Worm (Caenorhabditis elegans) whole organism, L1 larva: Measurements from ENCODE around the gene pqm-1.

Experiments
- C34B4.2 ChIP-seq: sonication (generic microtip); optimal IDR thresholded peaks from 2 replicates; lab custom pipeline; 2017; ENCODE audit warnings: mild to moderate bottlenecking, missing genetic modification characterization, missing compliant biosample characterization
- aly-2 ChIP-seq: fragments of 150-350 bp; optimal IDR thresholded peaks from 2 replicates; lab custom pipeline; 2014; ENCODE audit warnings: missing biosample characterization, missing genetic modification characterization
- blmp-1 ChIP-seq: fragments of 150-350 bp; optimal IDR thresholded peaks from 2 replicates; lab custom pipeline; 2014; ENCODE audit warnings: missing biosample characterization, missing genetic modification characterization
- ceh-63 ChIP-seq: fragments of 200-800 bp; sonication (Bioruptor generic); optimal IDR thresholded peaks from 2 replicates; lab custom pipeline; 2018; ENCODE audit warnings: mild to moderate bottlenecking, missing genetic modification characterization, missing compliant biosample characterization
- ceh-82 ChIP-seq, 3 experiments: fragments of 150-350 bp in 1 of 3; sonication (generic microtip) in 2 of 3; optimal IDR thresholded peaks; 2 replicates each; lab custom pipeline; 2014 to 2017; ENCODE audit warnings: missing biosample characterization in 3 of 3, missing genetic modification characterization in 3 of 3
- ceh-88 ChIP-seq: fragments of 200-800 bp; sonication (Bioruptor generic); IDR thresholded peaks from 2 replicates; pipeline ENCODE4 v1.3.6; 2022; ENCODE audit warnings: missing genetic modification characterization, missing compliant biosample characterization
- ceh-90 ChIP-seq: sonication (generic microtip); optimal IDR thresholded peaks from 2 replicates; lab custom pipeline; 2016; ENCODE audit warnings: missing genetic modification characterization, missing compliant biosample characterization
- ces-1 ChIP-seq: fragments of 150-350 bp; optimal IDR thresholded peaks from 2 replicates; lab custom pipeline; 2014; ENCODE audit warnings: missing biosample characterization, missing genetic modification reagents, missing genetic modification characterization
- dpl-1 ChIP-seq, 3 experiments: fragments of 150-350 bp in 2 of 3; sonication (generic microtip) in 1 of 3; optimal IDR thresholded peaks; 2 replicates each; lab custom pipeline; 2014 to 2017; ENCODE audit warnings: missing biosample characterization in 3 of 3, missing genetic modification characterization in 3 of 3, missing genetic modification reagents in 3 of 3
- efl-1 ChIP-seq, 4 experiments: fragments of 150-350 bp; optimal IDR thresholded peaks in 3 of 4; peaks in 1 of 4; 1 replicate in 1 of 4; 2 replicates in 3 of 4; lab custom pipeline; 2014; ENCODE audit warnings: missing biosample characterization in 2 of 4, missing genetic modification characterization in 2 of 4, missing genetic modification reagents in 2 of 4
- egl-27 ChIP-seq, 2 experiments: fragments of 150-350 bp in 1 of 2; sonication (generic microtip); optimal IDR thresholded peaks; 3 replicates each; lab custom pipeline; 2017 to 2018; ENCODE audit warnings: missing biosample characterization in 2 of 2, missing genetic modification characterization in 2 of 2, missing genetic modification reagents in 2 of 2
- elt-3 ChIP-seq, 6 experiments: fragments of 150-350 bp in 1 of 6; sonication (generic microtip); optimal IDR thresholded peaks; 2 replicates each; lab custom pipeline; 2017 to 2018; ENCODE audit warnings: missing biosample characterization in 6 of 6, missing genetic modification characterization in 6 of 6, inconsistent platforms in 1 of 6
- fkh-8 ChIP-seq: sonication (generic microtip); optimal IDR thresholded peaks from 2 replicates; lab custom pipeline; 2016; ENCODE audit warnings: mild to moderate bottlenecking, missing genetic modification characterization, missing compliant biosample characterization
- fos-1 ChIP-seq: fragments of 150-350 bp; optimal IDR thresholded peaks from 2 replicates; lab custom pipeline; 2014; ENCODE audit warnings: missing biosample characterization, missing genetic modification characterization
- hlh-17 ChIP-seq: fragments of 200-800 bp; sonication (Bioruptor generic); optimal IDR thresholded peaks from 2 replicates; lab custom pipeline; 2018; ENCODE audit warnings: missing genetic modification characterization, mild to moderate bottlenecking, missing compliant biosample characterization, moderate library complexity, borderline replicate concordance
- hlh-4 ChIP-seq: sonication (generic microtip); optimal IDR thresholded peaks from 2 replicates; lab custom pipeline; 2016; ENCODE audit warnings: mild to moderate bottlenecking, missing genetic modification characterization, missing compliant biosample characterization
- hpl-2 ChIP-seq: fragments of 150-350 bp; optimal IDR thresholded peaks from 2 replicates; lab custom pipeline; 2014; ENCODE audit warnings: missing biosample characterization, missing genetic modification reagents, missing genetic modification characterization
- irx-1 ChIP-seq: sonication (generic microtip); optimal IDR thresholded peaks from 2 replicates; lab custom pipeline; 2016; ENCODE audit warnings: missing genetic modification characterization, missing compliant biosample characterization
- isw-1 ChIP-seq: fragments of 200-800 bp; sonication (Bioruptor generic); IDR thresholded peaks from 2 replicates; pipeline ENCODE4 v1.3.6; 2022; ENCODE audit warnings: missing genetic modification characterization, missing compliant biosample characterization
- lin-14 ChIP-seq: fragments of 200-800 bp; sonication (Bioruptor generic); optimal IDR thresholded peaks from 2 replicates; lab custom pipeline; 2018; ENCODE audit warnings: mild to moderate bottlenecking, missing genetic modification characterization, moderate library complexity, missing compliant biosample characterization
- lin-15B ChIP-seq: fragments of 150-350 bp; sonication (generic microtip); optimal IDR thresholded peaks from 3 replicates; lab custom pipeline; 2014; ENCODE audit warnings: missing biosample characterization, missing genetic modification characterization
- lin-35 ChIP-seq, 2 experiments: fragments of 150-350 bp; optimal IDR thresholded peaks; 2 replicates each; lab custom pipeline; 2014; ENCODE audit warnings: missing biosample characterization in 2 of 2, missing genetic modification characterization in 2 of 2, missing genetic modification reagents in 2 of 2
- lir-3 ChIP-seq: sonication (generic microtip); optimal IDR thresholded peaks from 2 replicates; lab custom pipeline; 2016; ENCODE audit warnings: mild to moderate bottlenecking, missing genetic modification characterization, moderate library complexity, missing compliant biosample characterization; ENCODE audit not compliant: poor library complexity
- lsy-2 ChIP-seq, 2 experiments: fragments of 150-350 bp; optimal IDR thresholded peaks; 2 replicates each; lab custom pipeline; 2014; ENCODE audit warnings: missing biosample characterization in 2 of 2, missing genetic modification characterization in 2 of 2
- mdl-1 ChIP-seq, 2 experiments: fragments of 150-350 bp; optimal IDR thresholded peaks; 2 replicates each; lab custom pipeline; 2014 to 2017; ENCODE audit warnings: missing biosample characterization in 2 of 2, missing genetic modification characterization in 2 of 2, inconsistent platforms in 1 of 2
- mef-2 ChIP-seq: fragments of 150-350 bp; optimal IDR thresholded peaks from 2 replicates; lab custom pipeline; 2014; ENCODE audit warnings: missing biosample characterization, missing genetic modification characterization
- mep-1 ChIP-seq: fragments of 150-350 bp; optimal IDR thresholded peaks from 2 replicates; lab custom pipeline; 2014; ENCODE audit warnings: missing biosample characterization, missing genetic modification characterization
- nhr-11 ChIP-seq: fragments of 150-350 bp; optimal IDR thresholded peaks from 2 replicates; lab custom pipeline; 2014; ENCODE audit warnings: missing biosample characterization, missing genetic modification characterization
- nhr-12 ChIP-seq: sonication (generic microtip); optimal IDR thresholded peaks from 2 replicates; lab custom pipeline; 2017; ENCODE audit warnings: missing biosample characterization, missing genetic modification characterization
- nhr-19 ChIP-seq: fragments of 200-800 bp; sonication (Bioruptor generic); conservative IDR thresholded peaks from 2 replicates; pipeline ENCODE4 v1.3.6; 2022; ENCODE audit warnings: missing genetic modification characterization, missing compliant biosample characterization
- nhr-20 ChIP-seq: sonication (generic microtip); optimal IDR thresholded peaks from 2 replicates; lab custom pipeline; 2016; ENCODE audit warnings: mild to moderate bottlenecking, missing genetic modification characterization, missing compliant biosample characterization
- nhr-28 ChIP-seq: fragments of 150-350 bp; optimal IDR thresholded peaks from 2 replicates; lab custom pipeline; 2014; ENCODE audit warnings: missing biosample characterization, missing genetic modification characterization
- nhr-47 ChIP-seq: sonication (generic microtip); optimal IDR thresholded peaks from 2 replicates; lab custom pipeline; 2016; ENCODE audit warnings: mild to moderate bottlenecking, missing genetic modification characterization, moderate library complexity, missing compliant biosample characterization
- nhr-71 ChIP-seq: sonication (generic microtip); optimal IDR thresholded peaks from 2 replicates; lab custom pipeline; 2016; ENCODE audit warnings: mild to moderate bottlenecking, missing genetic modification characterization, moderate library complexity, missing compliant biosample characterization
- nhr-76 ChIP-seq: sonication (generic microtip); optimal IDR thresholded peaks from 2 replicates; lab custom pipeline; 2017; ENCODE audit warnings: missing biosample characterization, missing genetic modification characterization
- nhr-77 ChIP-seq: fragments of 150-350 bp; optimal IDR thresholded peaks from 2 replicates; lab custom pipeline; 2014; ENCODE audit warnings: missing biosample characterization, missing genetic modification characterization
- pag-3 ChIP-seq: sonication (generic microtip); optimal IDR thresholded peaks from 2 replicates; lab custom pipeline; 2017; ENCODE audit warnings: missing genetic modification characterization, mild to moderate bottlenecking, missing compliant biosample characterization, antibody characterized with exemption, borderline replicate concordance; ENCODE audit not compliant: insufficient read depth
- skn-1 ChIP-seq: fragments of 150-350 bp; optimal IDR thresholded peaks from 2 replicates; lab custom pipeline; 2014; ENCODE audit warnings: missing biosample characterization, missing genetic modification characterization
- snpc-4 ChIP-seq: fragments of 150-350 bp; optimal IDR thresholded peaks from 2 replicates; lab custom pipeline; 2014; ENCODE audit warnings: missing biosample characterization, missing genetic modification characterization
- sup-37 ChIP-seq: fragments of 200-800 bp; sonication (Bioruptor generic); optimal IDR thresholded peaks from 2 replicates; lab custom pipeline; 2018; ENCODE audit warnings: mild to moderate bottlenecking, missing genetic modification characterization, missing compliant biosample characterization
- swsn-7 ChIP-seq: sonication (generic microtip); optimal IDR thresholded peaks from 2 replicates; lab custom pipeline; 2016; ENCODE audit warnings: missing genetic modification characterization, missing compliant biosample characterization
- tbx-2 ChIP-seq: sonication (generic microtip); optimal IDR thresholded peaks from 2 replicates; lab custom pipeline; 2016; ENCODE audit warnings: missing genetic modification characterization, missing compliant biosample characterization
- xbp-1 ChIP-seq: sonication (generic microtip); optimal IDR thresholded peaks from 2 replicates; lab custom pipeline; 2016; ENCODE audit warnings: missing genetic modification characterization, missing compliant biosample characterization
- ztf-11 ChIP-seq, 2 experiments: sonication (generic microtip); optimal IDR thresholded peaks; 2 replicates each; lab custom pipeline; 2016 to 2017; ENCODE audit warnings: missing genetic modification characterization in 2 of 2, missing biosample characterization in 1 of 2, missing compliant biosample characterization in 1 of 2
- ztf-4 ChIP-seq: fragments of 150-350 bp; optimal IDR thresholded peaks from 2 replicates; lab custom pipeline; 2014; ENCODE audit warnings: missing biosample characterization, missing genetic modification characterization

The pqm-1 gene

DNA sequence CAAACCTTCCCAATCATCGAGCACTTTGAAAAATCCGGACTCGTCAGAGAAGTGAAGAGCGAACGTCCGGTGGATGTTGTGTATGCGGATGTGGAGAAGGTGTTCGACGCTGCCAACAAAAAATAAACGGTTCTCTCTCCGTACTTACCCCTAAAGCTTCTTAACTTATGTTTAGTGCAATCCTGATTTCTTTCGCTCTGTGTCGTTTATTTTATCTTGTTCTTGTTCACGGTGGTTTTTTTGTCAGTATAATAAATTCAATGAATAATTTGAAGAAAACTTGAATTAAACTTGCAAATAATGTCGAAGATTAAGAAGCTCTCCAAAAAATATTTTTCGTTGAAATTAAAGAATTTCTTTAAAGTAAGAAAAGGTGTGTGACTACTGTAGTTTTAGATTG, 23.4 kb downstream of the pqm-1 start, which contains the start of gene F40F8.3:
F40F8.3 (plus strand) TSS at position 301 of the 400 bp plus-strand sequence.
- no peak for TF ChIP-seq ceh-63 (GFP tag; lab: Kevin White, UChicago)

DNA sequence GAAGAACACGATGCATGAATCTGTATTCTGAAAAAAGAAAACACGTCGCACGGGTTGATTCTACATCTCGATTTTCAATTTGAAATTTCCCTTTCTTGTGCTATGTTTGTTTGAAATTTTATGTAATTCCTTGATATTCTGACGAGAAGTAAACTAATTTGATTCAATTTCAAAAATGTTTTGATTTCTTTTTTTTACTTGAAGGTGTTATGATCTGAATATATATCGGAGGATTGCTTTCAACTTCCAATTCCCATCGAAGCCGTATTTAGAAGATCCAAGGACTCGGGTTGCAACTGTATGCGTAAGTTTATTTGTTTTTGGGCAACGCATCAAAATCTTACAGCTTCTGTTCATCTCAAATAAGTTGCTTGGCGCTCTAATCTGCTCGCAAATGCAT, 25.0 kb downstream of the pqm-1 start, which contains the start of gene F40F8.1:
F40F8.1 (plus strand) TSS at position 301 of the 400 bp plus-strand sequence.
- no peak for TF ChIP-seq sup-37 (GFP tag; lab: Kevin White, UChicago)
- no peak for TF ChIP-seq aly-2 (tag; lab: Kevin White, UChicago)
- no peak for TF ChIP-seq nhr-77
- no peak for TF ChIP-seq lin-15B (tag; lab: Kevin White, UChicago)
- TF ChIP-seq swsn-7 (tag; lab: Kevin White, UChicago), result no peak
- TF ChIP-seq tbx-2 (tag; lab: Kevin White, UChicago), result no peak
- TF ChIP-seq egl-27 (tag; optimal IDR thresholded peaks at IDR 0.05; lab: Kevin White, UChicago), result no peak
- TF ChIP-seq ztf-4 (tag; lab: Kevin White, UChicago), result no peak
- no peak for TF ChIP-seq lin-14 (GFP tag; lab: Kevin White, UChicago)

DNA sequence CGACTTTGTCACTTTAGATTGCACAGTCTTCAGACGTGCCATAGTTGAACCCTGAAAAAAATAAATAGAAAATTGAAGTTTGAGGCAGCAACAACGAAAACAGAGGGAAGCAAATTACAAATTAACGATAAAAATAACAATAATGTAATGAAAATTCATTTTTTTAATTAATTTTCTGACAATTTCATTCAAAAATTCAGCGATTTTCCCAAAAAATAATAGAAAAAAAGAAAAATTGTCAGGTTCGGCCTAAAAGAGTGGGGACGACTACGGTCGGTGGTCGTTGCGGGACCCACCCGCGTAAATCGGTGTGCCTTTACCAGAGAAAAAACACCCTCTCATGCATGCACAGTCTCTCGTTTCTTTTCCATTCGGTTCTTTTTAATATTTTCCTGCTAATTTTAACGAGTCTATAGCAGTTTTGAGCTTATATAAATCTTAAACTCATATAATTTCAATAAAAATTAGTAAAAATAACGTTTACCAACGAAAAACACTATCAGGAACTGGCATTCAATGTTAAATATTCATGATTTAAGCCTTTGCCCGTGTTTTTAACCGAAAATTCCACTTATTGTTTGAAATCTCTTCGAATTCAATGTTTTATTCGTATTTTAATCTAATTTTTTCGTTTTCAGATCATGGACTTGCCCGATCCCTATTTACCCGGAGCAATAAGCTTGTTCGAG, 25.9 kb downstream of the pqm-1 start, which contains the start of the genes rps-9 and lsm-1:
rps-9 (minus strand) TSS at position 51 of the 689 bp plus-strand sequence.
lsm-1 (plus strand) TSS at position 639 of the 689 bp plus-strand sequence.
- TF ChIP-seq hlh-4 (tag; lab: Kevin White, UChicago), result no peak
- peak; percentile 71 for TF ChIP-seq mep-1 (tag; lab: Kevin White, UChicago)
- TF ChIP-seq blmp-1, result peak; percentile 45
- TF ChIP-seq ztf-11 (tag; optimal IDR thresholded peaks at IDR 0.05; lab: Kevin White, UChicago), result no peak
- no peak for TF ChIP-seq hpl-2 (GFP tag; lab: Kevin White, UChicago)
- TF ChIP-seq fos-1 (tag; lab: Kevin White, UChicago), result peak; percentile 42
- no peak for TF ChIP-seq C34B4.2
- TF ChIP-seq fkh-8 (tag; lab: Kevin White, UChicago), result peak; percentile 45
- TF ChIP-seq elt-3 (tag; optimal IDR thresholded peaks at IDR 0.05; lab: Kevin White, UChicago), result peak in 1 of 6 experiments; percentile 37
- no peak for TF ChIP-seq hlh-17 (GFP tag; lab: Kevin White, UChicago)
- TF ChIP-seq snpc-4, result peak; percentile 38
- no peak for TF ChIP-seq ces-1 (GFP tag; lab: Kevin White, UChicago)
- TF ChIP-seq skn-1, result peak; percentile 86
- TF ChIP-seq lir-3 (tag; lab: Kevin White, UChicago), result peak; percentile 26
- TF ChIP-seq xbp-1 (tag; lab: Kevin White, UChicago), result peak; percentile 52
- TF ChIP-seq swsn-7 (tag; lab: Kevin White, UChicago), result peak; percentile 68
- peak; percentile 65 for TF ChIP-seq nhr-47
- TF ChIP-seq lin-35 (GFP tag; optimal IDR thresholded peaks at IDR 0.05; lab: Kevin White, UChicago), result peak; percentile 84 to 87
- no peak for TF ChIP-seq ceh-88 (GFP tag; lab: Robert Waterston, UW)
- no peak for TF ChIP-seq nhr-11 (tag; lab: Kevin White, UChicago)
- peak; percentile 76 for TF ChIP-seq isw-1 (GFP tag; lab: Robert Waterston, UW)
- TF ChIP-seq ceh-82 (tag; optimal IDR thresholded peaks at IDR 0.05; lab: Kevin White, UChicago), result peak; percentile 43 to 84 (median 63)
- TF ChIP-seq ceh-90 (tag; lab: Kevin White, UChicago), result no peak
- no peak for TF ChIP-seq egl-27 (tag; optimal IDR thresholded peaks at IDR 0.05; lab: Kevin White, UChicago)
- peak; percentile 70 to 78 (median 74) for TF ChIP-seq dpl-1 (GFP tag; optimal IDR thresholded peaks at IDR 0.05; lab: Kevin White, UChicago)
- TF ChIP-seq pag-3, result no peak
- TF ChIP-seq lin-14 (GFP tag; lab: Kevin White, UChicago), result peak; percentile 77
- peak; percentile 94 to 98 for TF ChIP-seq lsy-2 (tag; optimal IDR thresholded peaks at IDR 0.05; lab: Kevin White, UChicago)
- no peak for TF ChIP-seq nhr-76 (tag; lab: Kevin White, UChicago)
- TF ChIP-seq lin-15B (tag; lab: Kevin White, UChicago), result peak; percentile 10
- TF ChIP-seq nhr-28, result no peak
- no peak for TF ChIP-seq irx-1 (tag; lab: Kevin White, UChicago)
- TF ChIP-seq nhr-19 (GFP tag; lab: Robert Waterston, UW), result peak; percentile 55
- TF ChIP-seq nhr-77, result peak; percentile 58
- TF ChIP-seq nhr-20, result peak; percentile 63
- peak in 1 of 2 experiments; percentile 8 for TF ChIP-seq mdl-1 (tag; optimal IDR thresholded peaks at IDR 0.05; lab: Kevin White, UChicago)
- peak; percentile 83 to 85 for TF ChIP-seq efl-1 (optimal IDR thresholded peaks at IDR 0.05; lab: Kevin White, UChicago)
- TF ChIP-seq efl-1 (GFP tag; optimal IDR thresholded peaks at IDR 0.05 in 1 of 2; lab: Kevin White, UChicago), result peak; percentile 78 to 97
- TF ChIP-seq nhr-12 (tag; lab: Kevin White, UChicago), result no peak
- TF ChIP-seq mef-2 (tag; lab: Kevin White, UChicago), result no peak
- peak; percentile 75 for TF ChIP-seq nhr-71 (tag; lab: Kevin White, UChicago)
